Fruit fly (Drosophila melanogaster): ENCODE measurements around the gene alphaTub67C.

dm6 chr3L:9694169-9694866 is 13.2 kb downstream of the alphaTub67C start:
- TF ChIP-seq CG9705 (GFP tag; optimal IDR thresholded peaks at IDR 0.05): no peak
- TF ChIP-seq brk (GFP tag; optimal IDR thresholded peaks at IDR 0.05): peak; percentile 62

All from whole organism, wandering third instar larva.